Fruit fly (Drosophila melanogaster) whole organism, wandering third instar larva: ENCODE results near the gene Vha16-2.
A peak's percentile ranks its signal among the peaks of the same experiment; 100 is the strongest.

ENCODE experiments used
- Abd-B ChIP-seq: fragments of >200 bp; optimal IDR thresholded peaks from 2 replicates; lab custom pipeline; 2017; ENCODE audit warnings: missing biosample characterization, missing genetic modification characterization
- CG9705 ChIP-seq: fragments of 200-800 bp; sonication (Bioruptor generic); optimal IDR thresholded peaks from 2 replicates; lab custom pipeline; 2018; ENCODE audit warnings: missing biosample characterization, mild to moderate bottlenecking, missing genetic modification characterization
- CrebA ChIP-seq: fragments of 200-800 bp; sonication (Bioruptor generic); optimal IDR thresholded peaks from 2 replicates; lab custom pipeline; 2016; ENCODE audit warnings: missing biosample characterization, mild to moderate bottlenecking, missing genetic modification characterization, borderline replicate concordance
- Dfd ChIP-seq: fragments of >200 bp; optimal IDR thresholded peaks from 2 replicates; lab custom pipeline; 2017; ENCODE audit warnings: missing biosample characterization, missing genetic modification characterization
- Dif ChIP-seq: fragments of 200-275, 200-300 bp; sonication (Bioruptor generic); optimal IDR thresholded peaks from 2 replicates; lab custom pipeline; 2018; ENCODE audit warnings: missing biosample characterization, missing genetic modification characterization; ENCODE audit not compliant: partially characterized antibody
- HLH106 ChIP-seq: fragments of 200-800 bp; optimal IDR thresholded peaks from 3 replicates; lab custom pipeline; 2019; ENCODE audit warnings: missing biosample characterization, mild to moderate bottlenecking, missing genetic modification characterization, moderate library complexity
- Hr78 ChIP-seq: fragments of >200 bp; optimal IDR thresholded peaks from 2 replicates; lab custom pipeline; 2017; ENCODE audit warnings: missing biosample characterization, missing genetic modification characterization
- Hr83 ChIP-seq: fragments of 200-300 bp; sonication (Bioruptor generic); optimal IDR thresholded peaks from 2 replicates; lab custom pipeline; 2016; ENCODE audit warnings: missing biosample characterization, mild to moderate bottlenecking, missing genetic modification characterization, moderate library complexity; ENCODE audit not compliant: poor library complexity, severe bottlenecking
- Jra ChIP-seq: sonication (Bioruptor generic); optimal IDR thresholded peaks from 2 replicates; lab custom pipeline; 2016; ENCODE audit warnings: missing biosample characterization, missing genetic modification characterization
- Mio ChIP-seq: sonication (Bioruptor generic); optimal IDR thresholded peaks from 2 replicates; lab custom pipeline; 2016; ENCODE audit warnings: missing biosample characterization, missing genetic modification characterization
- Myc ChIP-seq: fragments of >200 bp; optimal IDR thresholded peaks from 2 replicates; lab custom pipeline; 2017
- N ChIP-seq: fragments of >200 bp; optimal IDR thresholded peaks from 2 replicates; lab custom pipeline; 2018; ENCODE audit warnings: missing biosample characterization, missing external identifiers, missing genetic modification characterization
- OdsH ChIP-seq: fragments of 200-800 bp; sonication (Bioruptor generic); optimal IDR thresholded peaks from 2 replicates; lab custom pipeline; 2016; ENCODE audit warnings: missing biosample characterization, mild to moderate bottlenecking, missing genetic modification characterization
- Sp1 ChIP-seq: fragments of 200-800 bp; sonication (Bioruptor generic); optimal IDR thresholded peaks from 3 replicates; lab custom pipeline; 2019; ENCODE audit warnings: missing biosample characterization, mild to moderate bottlenecking, missing genetic modification characterization, moderate library complexity
- Vsx2 ChIP-seq: fragments of 200-300, 225-300 bp; sonication (Bioruptor generic); optimal IDR thresholded peaks from 2 replicates; lab custom pipeline; 2018; ENCODE audit warnings: missing biosample characterization, missing genetic modification characterization; ENCODE audit not compliant: partially characterized antibody
- br ChIP-seq: fragments of 200-800 bp; sonication (Bioruptor generic); optimal IDR thresholded peaks from 2 replicates; lab custom pipeline; 2016; ENCODE audit warnings: missing biosample characterization, missing genetic modification characterization
- brk ChIP-seq: fragments of 200-800 bp; sonication (Bioruptor generic); optimal IDR thresholded peaks from 2 replicates; lab custom pipeline; 2016; ENCODE audit warnings: missing biosample characterization, mild to moderate bottlenecking, missing genetic modification characterization
- dl ChIP-seq, 2 experiments: fragments of 175-275, 200-275 bp in 1 of 2; fragments of 200-275 bp in 1 of 2; sonication (Bioruptor generic); optimal IDR thresholded peaks; lab custom pipeline; 2018; ENCODE audit warnings: mild to moderate bottlenecking in 2 of 2, missing biosample characterization in 2 of 2, missing genetic modification characterization in 2 of 2, moderate library complexity in 2 of 2; ENCODE audit not compliant: partially characterized antibody in 2 of 2, insufficient read depth in 1 of 2
- dsf ChIP-seq: sonication (Bioruptor generic); optimal IDR thresholded peaks from 2 replicates; lab custom pipeline; 2016; ENCODE audit warnings: missing biosample characterization, missing genetic modification characterization, borderline replicate concordance
- foxo ChIP-seq, 2 experiments: fragments of 200-800 bp; sonication (Bioruptor generic); optimal IDR thresholded peaks; 2 replicates in 1 of 2; 3 replicates in 1 of 2; lab custom pipeline; 2016 to 2017; ENCODE audit warnings: missing biosample characterization in 2 of 2, missing genetic modification characterization in 2 of 2
- fru ChIP-seq: fragments of 200-800 bp; sonication (Bioruptor generic); optimal IDR thresholded peaks from 3 replicates; lab custom pipeline; 2016; ENCODE audit warnings: missing biosample characterization, mild to moderate bottlenecking, missing genetic modification characterization
- h ChIP-seq: fragments of 200-800 bp; sonication (Bioruptor generic); optimal IDR thresholded peaks from 3 replicates; lab custom pipeline; 2016; ENCODE audit warnings: missing biosample characterization, mild to moderate bottlenecking, missing genetic modification characterization
- jim ChIP-seq: fragments of 175-275, 200-325 bp; sonication (Bioruptor generic); optimal IDR thresholded peaks from 2 replicates; lab custom pipeline; 2016; ENCODE audit warnings: missing biosample characterization, mild to moderate bottlenecking, missing genetic modification characterization
- pan ChIP-seq: fragments of >200 bp; optimal IDR thresholded peaks from 2 replicates; lab custom pipeline; 2017
- psq ChIP-seq: fragments of 200-800 bp; sonication (Bioruptor generic); optimal IDR thresholded peaks from 3 replicates; lab custom pipeline; 2017; ENCODE audit warnings: missing biosample characterization, mild to moderate bottlenecking, missing genetic modification characterization, moderate library complexity
- rgr ChIP-seq: fragments of 200-800 bp; sonication (Bioruptor generic); optimal IDR thresholded peaks from 3 replicates; lab custom pipeline; 2016; ENCODE audit warnings: missing biosample characterization, mild to moderate bottlenecking, missing genetic modification characterization
- sage ChIP-seq: fragments of 200-800 bp; sonication (Bioruptor generic); optimal IDR thresholded peaks from 2 replicates; lab custom pipeline; 2016; ENCODE audit warnings: missing biosample characterization, mild to moderate bottlenecking, missing genetic modification characterization
- sv ChIP-seq: fragments of 200-800 bp; sonication (Bioruptor generic); optimal IDR thresholded peaks from 3 replicates; lab custom pipeline; 2016; ENCODE audit warnings: missing biosample characterization, missing genetic modification characterization
- tai ChIP-seq: sonication (Bioruptor generic); optimal IDR thresholded peaks from 2 replicates; lab custom pipeline; 2016; ENCODE audit warnings: missing biosample characterization, missing genetic modification characterization

Gene Vha16-2

dm6 chr3L:11493090-11493807 is 18.5 kb downstream of the Vha16-2 start (continued):
- peak; percentile 35 for TF ChIP-seq tai
- peak in 1 of 2 experiments; percentile 42 for TF ChIP-seq dl (GFP tag; optimal IDR thresholded peaks at IDR 0.05; lab: Kevin White, UChicago; ENCODE audit: insufficient read depth in 1 of 2, partially characterized antibody in 2 of 2)
- peak; percentile 12 for TF ChIP-seq psq (GFP tag; lab: Kevin White, UChicago)
- TF ChIP-seq HLH106: no peak
- no peak for TF ChIP-seq br (GFP tag; lab: Kevin White, UChicago)
- TF ChIP-seq Vsx2 (GFP tag; lab: Kevin White, UChicago): peak; percentile 27
- TF ChIP-seq, all 38 proteins: peak for 11

DNA sequence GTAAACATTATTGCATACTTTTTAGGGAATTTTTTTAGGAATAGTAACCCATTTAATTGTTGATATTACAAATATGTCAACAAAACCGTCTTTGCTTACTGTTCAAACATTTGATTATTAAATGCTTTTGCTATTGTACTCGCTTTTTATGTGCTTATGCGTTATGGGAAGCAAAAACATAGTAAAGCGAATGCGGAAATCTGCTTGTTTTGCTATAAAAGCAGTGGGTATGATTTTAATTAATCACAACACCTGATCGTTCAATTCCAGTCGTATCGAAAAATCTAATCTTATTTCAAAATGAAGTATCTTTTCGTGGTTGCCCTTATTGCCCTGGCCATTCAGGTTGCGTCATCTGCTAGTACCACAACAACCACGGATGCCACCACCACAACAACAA is 33.6 kb downstream of the Vha16-2 start, which contains the start of gene CG33500:
TSS of gene CG33500 (plus strand) at position 301 of the 400 bp plus-strand sequence.
- TF ChIP-seq Abd-B (GFP tag; lab: Kevin White, UChicago): no peak
- TF ChIP-seq h (GFP tag; lab: Kevin White, UChicago): no peak
- TF ChIP-seq foxo (GFP tag; optimal IDR thresholded peaks at IDR 0.05; lab: Kevin White, UChicago): no peak
- TF ChIP-seq dsf (GFP tag; lab: Kevin White, UChicago): no peak
- no peak for TF ChIP-seq dl (GFP tag; optimal IDR thresholded peaks at IDR 0.05; lab: Kevin White, UChicago; ENCODE audit: insufficient read depth in 1 of 2, partially characterized antibody in 2 of 2)
- no peak for TF ChIP-seq psq (GFP tag; lab: Kevin White, UChicago)
- no peak for TF ChIP-seq Myc (lab: Kevin White, UChicago)
- TF ChIP-seq HLH106: no peak
- no peak for TF ChIP-seq fru (GFP tag; lab: Kevin White, UChicago)
- no peak for TF ChIP-seq jim
- no peak for TF ChIP-seq OdsH (GFP tag; lab: Kevin White, UChicago)
- no peak for TF ChIP-seq CrebA (GFP tag; lab: Kevin White, UChicago)
- no peak for TF ChIP-seq Dif (GFP tag; lab: Kevin White, UChicago)
- no peak for TF ChIP-seq Hr83 (GFP tag; lab: Kevin White, UChicago)

DNA sequence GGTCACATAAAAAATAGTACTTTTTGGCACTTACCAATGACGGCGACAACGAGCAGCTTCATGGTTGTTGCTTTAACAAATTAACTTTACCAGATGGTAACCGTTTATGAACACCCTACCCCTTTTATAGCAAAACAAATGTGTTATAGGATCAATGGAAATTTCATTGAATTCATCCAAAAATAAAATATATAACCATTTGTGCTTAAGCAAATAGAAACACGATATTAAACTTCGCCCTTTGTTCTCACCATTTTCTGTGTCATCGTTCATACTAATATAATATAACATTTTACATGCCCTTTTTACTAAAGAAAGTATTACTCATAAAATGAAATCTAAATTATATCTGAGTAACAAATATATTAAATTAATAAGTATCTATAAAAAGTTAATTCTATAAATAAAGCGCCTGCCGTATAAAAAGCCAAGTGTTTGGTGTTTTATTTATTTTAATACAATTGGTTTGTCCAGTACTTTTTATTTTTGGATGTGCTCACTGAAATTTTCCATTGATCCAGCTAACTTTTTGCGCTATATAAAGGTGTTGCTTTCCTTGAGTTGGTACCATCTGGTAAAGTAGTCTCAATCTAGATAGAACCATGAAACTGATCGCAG is 34.6 kb downstream of the Vha16-2 start, which contains the start of the genes Sgs8 and Sgs7:
TSS of gene Sgs8 (minus strand) at position 101 of the 618 bp plus-strand sequence.
TSS of gene Sgs7 (plus strand) at position 568 of the 618 bp plus-strand sequence.
- TF ChIP-seq N (GFP tag; lab: Kevin White, UChicago): no peak
- no peak for TF ChIP-seq Jra (GFP tag; lab: Kevin White, UChicago)

DNA sequence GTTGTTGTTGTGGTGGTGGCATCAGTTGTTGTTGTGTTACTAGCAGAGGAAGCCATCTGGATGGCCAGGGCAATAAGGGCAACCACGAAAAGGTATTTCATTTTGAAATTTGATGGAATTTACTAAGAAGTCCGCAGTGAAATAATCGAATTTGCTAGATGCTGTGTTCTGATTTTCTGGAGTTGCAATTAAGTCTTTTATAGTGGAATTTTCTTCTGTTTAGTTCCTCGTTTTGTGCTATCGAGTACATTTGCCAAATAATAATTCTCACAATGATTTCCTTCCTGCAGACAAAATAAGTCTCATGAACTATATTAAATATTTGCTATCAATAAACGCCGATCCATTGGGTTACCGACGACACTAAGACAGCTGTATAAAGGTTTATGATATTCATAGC is 35.7 kb downstream of the Vha16-2 start, which contains the start of gene CG33272:
TSS of gene CG33272 (minus strand) at position 101 of the 400 bp plus-strand sequence.
- TF ChIP-seq Mio: no peak

dm6 chr3L:11511243-11511642 is 36.5 kb downstream of the Vha16-2 start:
- no peak for TF ChIP-seq rgr
- TF ChIP-seq Dfd: no peak
- no peak for TF ChIP-seq brk (GFP tag; lab: Kevin White, UChicago)
- no peak for TF ChIP-seq sv (GFP tag; lab: Kevin White, UChicago)
- no peak for TF ChIP-seq Sp1 (GFP tag; lab: Kevin White, UChicago)
- TF ChIP-seq br (GFP tag; lab: Kevin White, UChicago): no peak
- TF ChIP-seq fru (GFP tag; lab: Kevin White, UChicago): no peak
- no peak for TF ChIP-seq sage (GFP tag; lab: Kevin White, UChicago)
- TF ChIP-seq OdsH (GFP tag; lab: Kevin White, UChicago): no peak
- no peak for TF ChIP-seq Mio
- no peak for TF ChIP-seq HLH106
- no peak for TF ChIP-seq pan (lab: Kevin White, UChicago)
- TF ChIP-seq jim: no peak
- TF ChIP-seq CG9705 (GFP tag; lab: Kevin White, UChicago): no peak
- no peak for TF ChIP-seq Hr78
- no peak for TF ChIP-seq Hr83 (GFP tag; lab: Kevin White, UChicago)
